Worm (Caenorhabditis elegans): ENCODE measurements around the gene arr-1.

DNA sequence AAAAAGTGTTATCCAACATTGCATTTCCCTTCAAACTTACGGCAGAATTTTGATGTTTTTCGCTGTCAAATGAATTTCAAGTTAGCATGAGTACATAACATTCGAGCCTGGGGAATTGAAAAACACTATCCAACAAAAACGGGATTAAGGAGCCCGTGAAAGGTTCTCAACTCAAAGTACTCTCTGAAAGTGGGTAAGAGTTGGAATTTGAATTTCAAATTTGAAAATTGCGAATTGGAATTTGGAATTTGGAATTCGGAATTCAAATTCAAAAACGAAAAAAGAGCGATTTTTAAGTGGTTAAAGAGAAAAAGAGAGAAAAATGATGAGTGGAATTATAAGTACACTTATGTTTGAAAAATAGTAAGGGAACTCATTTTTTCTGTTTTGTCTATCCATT lies 40.7 kb downstream of the arr-1 start, which contains the start of the genes C09E10.3 and dgk-1:
- no peak for TF ChIP-seq elt-3 (tag; optimal IDR thresholded peaks at IDR 0.05)
- no peak for TF ChIP-seq pha-4 (tag; optimal IDR thresholded peaks at IDR 0.05)
- no peak for TF ChIP-seq nhr-23 (tag; optimal IDR thresholded peaks at IDR 0.05)
- no peak for TF ChIP-seq ztf-4 (tag; optimal IDR thresholded peaks at IDR 0.05)
